Worm (Caenorhabditis elegans) whole organism, L4 larva: ENCODE measurements around the gene F55F10.3.

ENCODE experiments used
- F10B5.3 ChIP-seq: sonication (generic microtip); optimal IDR thresholded peaks from 2 replicates; lab custom pipeline; 2016; ENCODE audit warnings: mild to moderate bottlenecking, missing genetic modification characterization, missing compliant biosample characterization
- F26F4.8 ChIP-seq: fragments of 200-800 bp; sonication (Bioruptor generic); conservative IDR thresholded peaks from 2 replicates; pipeline ENCODE4 v1.3.6; 2022; ENCODE audit warnings: missing genetic modification characterization, missing compliant biosample characterization
- F44E2.7 ChIP-seq: fragments of 200-800 bp; sonication (Bioruptor generic); IDR thresholded peaks from 2 replicates; pipeline ENCODE4 v2.1.2; 2022; ENCODE audit warnings: missing genetic modification characterization, missing compliant biosample characterization
- R02D3.7 ChIP-seq: fragments of 150-350 bp; sonication (generic microtip); optimal IDR thresholded peaks from 3 replicates; lab custom pipeline; 2014; ENCODE audit warnings: missing biosample characterization, missing genetic modification characterization
- T26A8.4 ChIP-seq: fragments of 200-800 bp; sonication (Bioruptor generic); IDR thresholded peaks from 2 replicates; pipeline ENCODE4 v1.3.6; 2022; ENCODE audit warnings: missing genetic modification characterization, missing compliant biosample characterization
- Y48G9A.11 ChIP-seq: fragments of 200-800 bp; sonication (Bioruptor generic); IDR thresholded peaks from 2 replicates; pipeline ENCODE4 v1.3.6; 2022; ENCODE audit warnings: missing genetic modification reagents, missing genetic modification characterization, missing compliant biosample characterization
- Y5F2A.4 ChIP-seq: fragments of 200-800 bp; sonication (Bioruptor generic); optimal IDR thresholded peaks from 2 replicates; lab custom pipeline; 2018; ENCODE audit warnings: mild to moderate bottlenecking, missing genetic modification characterization, missing compliant biosample characterization
- aha-1 ChIP-seq: fragments of 150-350 bp; peaks from one replicate; lab custom pipeline; 2014; ENCODE audit warnings: missing biosample characterization, missing genetic modification characterization
- attf-4 ChIP-seq: sonication (generic microtip); optimal IDR thresholded peaks from 3 replicates; lab custom pipeline; 2017; ENCODE audit warnings: missing biosample characterization, missing genetic modification characterization
- ceh-28 ChIP-seq: fragments of 150-350 bp; optimal IDR thresholded peaks from 2 replicates; lab custom pipeline; 2014; ENCODE audit warnings: missing biosample characterization, missing genetic modification reagents, missing genetic modification characterization
- ceh-32 ChIP-seq: sonication (generic microtip); optimal IDR thresholded peaks from 2 replicates; lab custom pipeline; 2016; ENCODE audit warnings: mild to moderate bottlenecking, missing genetic modification characterization, missing compliant biosample characterization; ENCODE audit not compliant: poor library complexity
- ceh-62 ChIP-seq: sonication (generic microtip); optimal IDR thresholded peaks from 2 replicates; lab custom pipeline; 2017; ENCODE audit warnings: missing biosample characterization, missing genetic modification characterization
- ceh-82 ChIP-seq: sonication (generic microtip); optimal IDR thresholded peaks from 2 replicates; lab custom pipeline; 2017; ENCODE audit warnings: missing biosample characterization, missing genetic modification characterization
- cey-2 ChIP-seq: sonication (generic microtip); optimal IDR thresholded peaks from 3 replicates; lab custom pipeline; 2017; ENCODE audit warnings: missing genetic modification characterization, mild to moderate bottlenecking, missing compliant biosample characterization, antibody characterized with exemption, borderline replicate concordance; ENCODE audit not compliant: insufficient read depth
- daf-16 ChIP-seq, 3 experiments: sonication (generic microtip); optimal IDR thresholded peaks; 2 replicates each; lab custom pipeline; 2016 to 2017; ENCODE audit warnings: missing genetic modification characterization in 3 of 3, missing genetic modification reagents in 3 of 3, mild to moderate bottlenecking in 2 of 3, missing compliant biosample characterization in 2 of 3, missing biosample characterization in 1 of 3, moderate library complexity in 1 of 3
- dmd-6 ChIP-seq: fragments of 200-800 bp; sonication (Bioruptor generic); IDR thresholded peaks from 2 replicates; pipeline ENCODE4 v1.3.6; 2022; ENCODE audit warnings: missing genetic modification reagents, missing genetic modification characterization, missing compliant biosample characterization
- dmd-8 ChIP-seq: fragments of 200-800 bp; sonication (Bioruptor generic); IDR thresholded peaks from 2 replicates; pipeline ENCODE4 v1.3.6; 2022; ENCODE audit warnings: missing genetic modification characterization, missing compliant biosample characterization
- dmd-9 ChIP-seq: fragments of 200-800 bp; sonication (Bioruptor generic); IDR thresholded peaks from 2 replicates; pipeline ENCODE4 v1.3.6; 2022; ENCODE audit warnings: missing genetic modification reagents, missing genetic modification characterization, missing compliant biosample characterization
- dpl-1 ChIP-seq: fragments of 150-350 bp; optimal IDR thresholded peaks from 2 replicates; lab custom pipeline; 2014; ENCODE audit warnings: missing biosample characterization, missing genetic modification reagents, missing genetic modification characterization
- duxl-1 ChIP-seq: sonication (generic microtip); optimal IDR thresholded peaks from 2 replicates; lab custom pipeline; 2016; ENCODE audit warnings: mild to moderate bottlenecking, missing genetic modification characterization, moderate library complexity, missing compliant biosample characterization; ENCODE audit not compliant: poor library complexity
- dve-1 ChIP-seq: sonication (generic microtip); optimal IDR thresholded peaks from 2 replicates; lab custom pipeline; 2017; ENCODE audit warnings: antibody characterized with exemption, mild to moderate bottlenecking, missing genetic modification characterization, missing compliant biosample characterization; ENCODE audit not compliant: insufficient read depth
- egl-43 ChIP-seq: fragments of 200-800 bp; sonication (Bioruptor generic); IDR thresholded peaks from 2 replicates; pipeline ENCODE4 v1.3.6; 2022; ENCODE audit warnings: missing genetic modification reagents, missing genetic modification characterization, missing compliant biosample characterization
- fos-1 ChIP-seq: fragments of 150-350 bp; optimal IDR thresholded peaks from 2 replicates; lab custom pipeline; 2014; ENCODE audit warnings: missing biosample characterization, missing genetic modification characterization
- hif-1 ChIP-seq, 2 experiments: sonication (generic microtip); optimal IDR thresholded peaks; 2 replicates each; lab custom pipeline; 2016 to 2017; ENCODE audit warnings: missing compliant biosample characterization in 2 of 2, missing genetic modification characterization in 2 of 2, missing genetic modification reagents in 2 of 2, missing genotype in 2 of 2, mild to moderate bottlenecking in 1 of 2
- hlh-11 ChIP-seq: fragments of 200-800 bp; sonication (Bioruptor generic); optimal IDR thresholded peaks from 2 replicates; lab custom pipeline; 2018; ENCODE audit warnings: mild to moderate bottlenecking, missing genetic modification characterization, missing compliant biosample characterization
- hlh-30 ChIP-seq: sonication (generic microtip); optimal IDR thresholded peaks from 2 replicates; lab custom pipeline; 2017; ENCODE audit warnings: antibody characterized with exemption, mild to moderate bottlenecking, missing genetic modification characterization, missing compliant biosample characterization; ENCODE audit not compliant: insufficient read depth
- hmg-1.1 ChIP-seq: fragments of 200-800 bp; sonication (Bioruptor generic); IDR thresholded peaks from 2 replicates; pipeline ENCODE4 v1.3.6; 2022; ENCODE audit warnings: missing genetic modification reagents, missing genetic modification characterization, missing compliant biosample characterization
- lin-1 ChIP-seq: fragments of 200-800 bp; sonication (Bioruptor generic); IDR thresholded peaks from 2 replicates; pipeline ENCODE4 v1.3.6; 2022; ENCODE audit warnings: missing genetic modification reagents, missing genetic modification characterization, missing compliant biosample characterization
- mdt-29 ChIP-seq: fragments of 200-800 bp; sonication (Bioruptor generic); IDR thresholded peaks from 2 replicates; pipeline ENCODE4 v1.3.6; 2022; ENCODE audit warnings: missing genetic modification reagents, missing genetic modification characterization, missing compliant biosample characterization
- mes-2 ChIP-seq: sonication (generic microtip); optimal IDR thresholded peaks from 2 replicates; lab custom pipeline; 2016; ENCODE audit warnings: missing genotype, mild to moderate bottlenecking, missing genetic modification characterization, missing compliant biosample characterization; ENCODE audit not compliant: poor library complexity, severe bottlenecking
- mxl-2 ChIP-seq: fragments of 200-800 bp; sonication (Bioruptor generic); conservative IDR thresholded peaks from 2 replicates; pipeline ENCODE4 v1.3.6; 2022; ENCODE audit warnings: missing genetic modification reagents, missing genetic modification characterization, missing compliant biosample characterization
- nhr-102 ChIP-seq: sonication (generic microtip); optimal IDR thresholded peaks from 2 replicates; lab custom pipeline; 2016; ENCODE audit warnings: mild to moderate bottlenecking, missing genetic modification characterization, moderate library complexity, missing compliant biosample characterization
- nhr-11 ChIP-seq: fragments of 150-350 bp; optimal IDR thresholded peaks from 2 replicates; lab custom pipeline; 2014; ENCODE audit warnings: missing biosample characterization, missing genetic modification characterization
- nhr-111 ChIP-seq: fragments of 200-800 bp; sonication (Bioruptor generic); optimal IDR thresholded peaks from 2 replicates; lab custom pipeline; 2018; ENCODE audit warnings: mild to moderate bottlenecking, missing genetic modification characterization, missing compliant biosample characterization
- nhr-25 ChIP-seq: sonication (generic microtip); optimal IDR thresholded peaks from 2 replicates; lab custom pipeline; 2017; ENCODE audit warnings: missing genetic modification characterization, mild to moderate bottlenecking, missing compliant biosample characterization, antibody characterized with exemption, moderate library complexity, borderline replicate concordance; ENCODE audit not compliant: insufficient read depth
- nhr-41 ChIP-seq: fragments of 200-800 bp; sonication (Bioruptor generic); IDR thresholded peaks from 2 replicates; pipeline ENCODE4 v1.3.6; 2022; ENCODE audit warnings: missing genetic modification reagents, missing genetic modification characterization, missing compliant biosample characterization
- nhr-42 ChIP-seq: fragments of 200-800 bp; sonication (Bioruptor generic); IDR thresholded peaks from 2 replicates; pipeline ENCODE4 v1.3.6; 2022; ENCODE audit warnings: missing genetic modification characterization, missing compliant biosample characterization
- nhr-48 ChIP-seq: sonication (generic microtip); optimal IDR thresholded peaks from 2 replicates; lab custom pipeline; 2016; ENCODE audit warnings: mild to moderate bottlenecking, missing genetic modification characterization, missing compliant biosample characterization
- nhr-6 ChIP-seq: fragments of 150-350 bp; optimal IDR thresholded peaks from 2 replicates; lab custom pipeline; 2014; ENCODE audit warnings: missing biosample characterization, missing genetic modification characterization
- nhr-77 ChIP-seq: fragments of 150-350 bp; optimal IDR thresholded peaks from 2 replicates; lab custom pipeline; 2014; ENCODE audit warnings: missing biosample characterization, missing genetic modification characterization
- php-3 ChIP-seq: fragments of 200-800 bp; sonication (Bioruptor generic); IDR thresholded peaks from 2 replicates; pipeline ENCODE4 v1.3.6; 2022; ENCODE audit warnings: missing genetic modification reagents, missing genetic modification characterization, missing compliant biosample characterization
- pqm-1 ChIP-seq: sonication (generic microtip); optimal IDR thresholded peaks from 2 replicates; lab custom pipeline; 2017; ENCODE audit warnings: missing biosample characterization, missing genetic modification characterization
- saeg-2 ChIP-seq: fragments of 200-800 bp; sonication (Bioruptor generic); IDR thresholded peaks from 2 replicates; pipeline ENCODE4 v1.3.6; 2022; ENCODE audit warnings: missing genetic modification reagents, missing genetic modification characterization, missing compliant biosample characterization
- snpc-1.2 ChIP-seq: fragments of 200-800 bp; sonication (Bioruptor generic); IDR thresholded peaks from 2 replicates; pipeline ENCODE4 v1.3.6; 2022; ENCODE audit warnings: missing genetic modification reagents, missing genetic modification characterization, missing compliant biosample characterization
- tag-97 ChIP-seq: fragments of 200-800 bp; sonication (Bioruptor generic); IDR thresholded peaks from 2 replicates; pipeline ENCODE4 v1.3.6; 2022; ENCODE audit warnings: missing genetic modification characterization, missing compliant biosample characterization
- unc-62 ChIP-seq, 3 experiments: fragments of 150-350 bp in 1 of 3; sonication (generic microtip); optimal IDR thresholded peaks in 2 of 3; peaks in 1 of 3; 1 replicate in 1 of 3; 2 replicates in 2 of 3; lab custom pipeline; 2014 to 2017; ENCODE audit warnings: missing biosample characterization in 3 of 3, missing genetic modification characterization in 3 of 3, missing genetic modification reagents in 3 of 3, missing genotype in 1 of 3
- vab-7 ChIP-seq: fragments of 200-800 bp; sonication (Bioruptor generic); IDR thresholded peaks from 2 replicates; pipeline ENCODE4 v1.3.6; 2022; ENCODE audit warnings: missing genetic modification reagents, missing genetic modification characterization, missing compliant biosample characterization
- zip-11 ChIP-seq: fragments of 200-800 bp; sonication (Bioruptor generic); IDR thresholded peaks from 2 replicates; pipeline ENCODE4 v1.3.6; 2022; ENCODE audit warnings: missing genetic modification characterization, missing compliant biosample characterization
- zip-2 ChIP-seq: fragments of 150-350 bp; optimal IDR thresholded peaks from 2 replicates; lab custom pipeline; 2014; ENCODE audit warnings: missing biosample characterization, missing genetic modification characterization
- ztf-11 ChIP-seq: fragments of 150-350 bp; optimal IDR thresholded peaks from 2 replicates; lab custom pipeline; 2014; ENCODE audit warnings: missing biosample characterization, missing genetic modification characterization

Gene F55F10.3

DNA sequence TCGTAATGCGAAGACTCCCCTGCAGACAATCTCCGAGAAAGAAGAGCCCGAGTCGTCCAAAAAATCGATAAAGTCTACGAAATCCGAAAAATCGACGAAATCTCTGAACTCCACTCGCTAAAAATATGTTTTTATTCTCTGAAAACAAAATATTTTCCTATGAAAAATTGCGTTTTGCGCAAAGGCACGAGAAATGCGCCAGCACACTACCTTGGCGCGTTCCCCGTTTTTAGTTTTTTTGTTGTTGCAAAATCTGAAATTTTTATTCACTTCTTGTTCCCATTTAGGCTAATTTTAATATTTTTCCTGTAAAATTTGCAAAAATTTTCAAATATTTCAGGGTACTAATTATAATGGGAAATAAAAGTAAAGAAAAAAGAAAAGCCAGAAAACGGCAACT is 744 bp downstream of the F55F10.3 start, which contains the start of gene F55F10.1 (continued):
- TF ChIP-seq tag-97 (GFP tag; lab: Robert Waterston, UW) (no peak), Y5F2A.4 (no peak), aha-1 (peak; percentile 47), nhr-6 (tag; lab: Kevin White, UChicago) (peak; percentile 33), F10B5.3 (tag; lab: Kevin White, UChicago) (no peak), daf-16 (GFP tag; optimal IDR thresholded peaks at IDR 0.05; lab: Kevin White, UChicago) (peak in 1 of 2 experiments; percentile 70), daf-16 (tag; optimal IDR thresholded peaks at IDR 0.05; lab: Kevin White, UChicago) (peak; percentile 22), hlh-11 (tag; lab: Kevin White, UChicago) (peak; percentile 40), nhr-102 (tag; lab: Kevin White, UChicago) (peak; percentile 44), ztf-11 (tag; lab: Kevin White, UChicago) (no peak), dmd-9 (no peak), zip-11 (GFP tag; lab: Robert Waterston, UW) (no peak), hmg-1.1 (GFP tag; lab: Robert Waterston, UW) (0 out of 2 replicates have a peak, but pooled peaks have one; percentile 23), pqm-1 (no peak), F26F4.8 (no peak), nhr-111 (GFP tag; lab: Kevin White, UChicago) (no peak), ceh-62 (tag; lab: Kevin White, UChicago) (no peak), nhr-77 (tag; lab: Kevin White, UChicago) (peak; percentile 24), dpl-1 (peak; percentile 79), vab-7 (GFP tag; lab: Robert Waterston, UW) (no peak), dmd-8 (GFP tag; lab: Robert Waterston, UW) (no peak), dmd-6 (peak; percentile 50), ceh-82 (no peak), mxl-2 (no peak), hif-1 (tag; optimal IDR thresholded peaks at IDR 0.05; lab: Kevin White, UChicago) (peak in 1 of 2 experiments; percentile 24), attf-4 (tag; lab: Kevin White, UChicago) (no peak), dve-1 (tag; lab: Kevin White, UChicago) (no peak), nhr-25 (tag; lab: Kevin White, UChicago) (no peak), zip-2 (tag; lab: Kevin White, UChicago) (no peak), cey-2 (tag; lab: Kevin White, UChicago) (no peak), egl-43 (no peak), Y48G9A.11 (GFP tag; lab: Robert Waterston, UW) (no peak), saeg-2 (no peak), mdt-29 (GFP tag; lab: Robert Waterston, UW) (no peak), T26A8.4 (peak; percentile 59; the same call in 1 of the 2 replicates), nhr-48 (no peak), mes-2 (tag; lab: Kevin White, UChicago) (peak; percentile 82), R02D3.7 (tag; lab: Kevin White, UChicago) (no peak), F44E2.7 (no peak), duxl-1 (tag; lab: Kevin White, UChicago) (no peak), hlh-30 (tag; lab: Kevin White, UChicago) (no peak), fos-1 (no peak), nhr-11 (no peak), nhr-41 (GFP tag; lab: Robert Waterston, UW) (no peak), nhr-42 (GFP tag; lab: Robert Waterston, UW) (no peak), lin-1 (GFP tag; lab: Robert Waterston, UW) (no peak), php-3 (GFP tag; lab: Robert Waterston, UW) (no peak), unc-62 (GFP tag; optimal IDR thresholded peaks at IDR 0.05 in 1 of 2; lab: Kevin White, UChicago) (peak in 1 of 2 experiments; percentile 12), unc-62 (tag; optimal IDR thresholded peaks at IDR 0.05; lab: Kevin White, UChicago) (no peak), ceh-32 (no peak), snpc-1.2 (GFP tag; lab: Robert Waterston, UW) (no peak), ceh-28 (tag; lab: Kevin White, UChicago) (peak; percentile 22)
